Fruit fly (Drosophila melanogaster) Kc167 (cell line): ENCODE results near the gene CG43248.

Experiments used
- h ChIP-seq: fragments of >200 bp; optimal IDR thresholded peaks from 3 replicates; lab custom pipeline; 2018; ENCODE audit warnings: missing external identifiers
- psq ChIP-seq: fragments of >200 bp; optimal IDR thresholded peaks from 2 replicates; lab custom pipeline; 2017; ENCODE audit warnings: missing external identifiers

dm6 chr3L:15533402-15534129 is 2.3 kb upstream of the CG43248 start:
- TF ChIP-seq h (lab: Kevin White, UChicago) (no peak), psq (lab: Kevin White, UChicago) (no peak)
